Worm (Caenorhabditis elegans) whole organism, L4/young adult: ENCODE results near the gene bus-19.

Experiments
- W03F9.2 ChIP-seq: fragments of 150-350 bp; optimal IDR thresholded peaks from 2 replicates; lab custom pipeline; 2014; ENCODE audit warnings: missing biosample characterization, missing genetic modification characterization
- dao-5 ChIP-seq: sonication (generic microtip); optimal IDR thresholded peaks from 2 replicates; lab custom pipeline; 2016; ENCODE audit warnings: missing genotype, missing genetic modification characterization, moderate library complexity, missing compliant biosample characterization
- him-1 ChIP-seq: sonication (generic microtip); optimal IDR thresholded peaks from 2 replicates; lab custom pipeline; 2016; ENCODE audit warnings: missing genotype, missing genetic modification reagents, missing genetic modification characterization, missing compliant biosample characterization

DNA sequence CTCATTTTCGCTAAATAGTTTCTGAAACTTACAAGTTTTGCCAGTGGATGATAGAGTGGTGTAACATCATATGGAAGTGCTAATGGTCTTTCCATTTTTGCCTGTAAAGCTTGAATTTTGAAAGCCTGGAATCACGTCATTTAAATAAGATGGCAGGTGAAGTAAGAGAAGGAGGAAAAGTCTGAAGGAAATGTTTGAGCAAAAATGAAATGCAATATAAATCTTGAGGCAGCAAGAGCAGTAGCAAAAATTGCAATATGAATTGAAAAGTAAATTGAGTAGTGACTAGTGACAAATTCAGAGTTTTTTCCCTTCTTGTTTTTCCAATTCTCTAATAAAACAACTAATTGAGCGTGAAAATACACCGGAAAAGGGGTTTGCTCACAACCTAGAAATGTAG is 14.0 kb downstream of the bus-19 start, which contains the start of gene glb-24:
- TF ChIP-seq him-1: no peak
- no peak for TF ChIP-seq W03F9.2
- TF ChIP-seq dao-5 (tag; lab: Kevin White, UChicago): no peak
